Worm (Caenorhabditis elegans) whole organism, L1 larva: Measurements from ENCODE around the gene Y67H2A.10.

Experiments
- C04F5.9 ChIP-seq: sonication (generic microtip); optimal IDR thresholded peaks from 2 replicates; lab custom pipeline; 2016; ENCODE audit warnings: missing genetic modification characterization, missing compliant biosample characterization
- F16B12.6 ChIP-seq: fragments of 150-350 bp; optimal IDR thresholded peaks from 2 replicates; lab custom pipeline; 2014; ENCODE audit warnings: missing biosample characterization, missing genetic modification characterization
- alr-1 ChIP-seq: fragments of 200-800 bp; sonication (Bioruptor generic); optimal IDR thresholded peaks from 2 replicates; lab custom pipeline; 2018; ENCODE audit warnings: borderline replicate concordance, mild to moderate bottlenecking, missing genetic modification characterization, missing compliant biosample characterization
- aly-2 ChIP-seq: fragments of 150-350 bp; optimal IDR thresholded peaks from 2 replicates; lab custom pipeline; 2014; ENCODE audit warnings: missing biosample characterization, missing genetic modification characterization
- ama-1 ChIP-seq: fragments of 150-350 bp; optimal IDR thresholded peaks from 2 replicates; lab custom pipeline; 2014
- blmp-1 ChIP-seq: fragments of 150-350 bp; optimal IDR thresholded peaks from 2 replicates; lab custom pipeline; 2014; ENCODE audit warnings: missing biosample characterization, missing genetic modification characterization
- ceh-8 ChIP-seq: fragments of 200-800 bp; sonication (Bioruptor generic); optimal IDR thresholded peaks from 2 replicates; lab custom pipeline; 2018; ENCODE audit warnings: mild to moderate bottlenecking, missing genetic modification characterization, moderate library complexity, missing compliant biosample characterization
- ceh-88 ChIP-seq: fragments of 200-800 bp; sonication (Bioruptor generic); IDR thresholded peaks from 2 replicates; pipeline ENCODE4 v1.3.6; 2022; ENCODE audit warnings: missing genetic modification characterization, missing compliant biosample characterization
- ces-1 ChIP-seq: fragments of 150-350 bp; optimal IDR thresholded peaks from 2 replicates; lab custom pipeline; 2014; ENCODE audit warnings: missing biosample characterization, missing genetic modification reagents, missing genetic modification characterization
- dsc-1 ChIP-seq: sonication (generic microtip); optimal IDR thresholded peaks from 2 replicates; lab custom pipeline; 2016; ENCODE audit warnings: mild to moderate bottlenecking, missing genetic modification characterization, missing compliant biosample characterization
- efl-3 ChIP-seq: fragments of 200-800 bp; sonication (Bioruptor generic); optimal IDR thresholded peaks from 2 replicates; lab custom pipeline; 2018; ENCODE audit warnings: mild to moderate bottlenecking, missing genetic modification characterization, missing compliant biosample characterization
- egl-13 ChIP-seq: sonication (generic microtip); optimal IDR thresholded peaks from 2 replicates; lab custom pipeline; 2016; ENCODE audit warnings: missing genotype, missing genetic modification reagents, missing genetic modification characterization, missing compliant biosample characterization
- egl-27 ChIP-seq, 2 experiments: fragments of 150-350 bp in 1 of 2; sonication (generic microtip); optimal IDR thresholded peaks; 3 replicates each; lab custom pipeline; 2017 to 2018; ENCODE audit warnings: missing biosample characterization in 2 of 2, missing genetic modification characterization in 2 of 2, missing genetic modification reagents in 2 of 2
- elt-2 ChIP-seq: sonication (generic microtip); optimal IDR thresholded peaks from 2 replicates; lab custom pipeline; 2016; ENCODE audit warnings: missing genetic modification characterization, mild to moderate bottlenecking, inconsistent platforms, missing compliant biosample characterization, missing genetic modification reagents
- elt-3 ChIP-seq, 6 experiments: fragments of 150-350 bp in 1 of 6; sonication (generic microtip); optimal IDR thresholded peaks; 2 replicates each; lab custom pipeline; 2017 to 2018; ENCODE audit warnings: missing biosample characterization in 6 of 6, missing genetic modification characterization in 6 of 6, inconsistent platforms in 1 of 6
- ets-5 ChIP-seq: fragments of 200-800 bp; sonication (Bioruptor generic); IDR thresholded peaks from 2 replicates; pipeline ENCODE4 v1.3.6; 2022; ENCODE audit warnings: missing genetic modification characterization, missing compliant biosample characterization
- fkh-10 ChIP-seq: sonication (generic microtip); optimal IDR thresholded peaks from 2 replicates; lab custom pipeline; 2017; ENCODE audit warnings: missing biosample characterization, missing genetic modification reagents, missing genetic modification characterization
- fkh-4 ChIP-seq: sonication (generic microtip); optimal IDR thresholded peaks from 2 replicates; lab custom pipeline; 2016; ENCODE audit warnings: missing compliant biosample characterization, missing genetic modification characterization, borderline replicate concordance
- fos-1 ChIP-seq: fragments of 150-350 bp; optimal IDR thresholded peaks from 2 replicates; lab custom pipeline; 2014; ENCODE audit warnings: missing biosample characterization, missing genetic modification characterization
- grh-1 ChIP-seq: fragments of 200-800 bp; sonication (Bioruptor generic); IDR thresholded peaks from 2 replicates; pipeline ENCODE4 v1.3.6; 2022; ENCODE audit warnings: missing genetic modification reagents, missing genetic modification characterization, missing compliant biosample characterization
- hlh-17 ChIP-seq: fragments of 200-800 bp; sonication (Bioruptor generic); optimal IDR thresholded peaks from 2 replicates; lab custom pipeline; 2018; ENCODE audit warnings: missing genetic modification characterization, mild to moderate bottlenecking, missing compliant biosample characterization, moderate library complexity, borderline replicate concordance
- hlh-4 ChIP-seq: sonication (generic microtip); optimal IDR thresholded peaks from 2 replicates; lab custom pipeline; 2016; ENCODE audit warnings: mild to moderate bottlenecking, missing genetic modification characterization, missing compliant biosample characterization
- jun-1 ChIP-seq: fragments of 150-350 bp; optimal IDR thresholded peaks from 2 replicates; lab custom pipeline; 2014; ENCODE audit warnings: missing biosample characterization, missing genetic modification reagents, missing genetic modification characterization
- lin-13 ChIP-seq: fragments of 150-350 bp; optimal IDR thresholded peaks from 2 replicates; lab custom pipeline; 2014; ENCODE audit warnings: missing biosample characterization, missing genetic modification reagents, missing genetic modification characterization
- lin-15B ChIP-seq: fragments of 150-350 bp; sonication (generic microtip); optimal IDR thresholded peaks from 3 replicates; lab custom pipeline; 2014; ENCODE audit warnings: missing biosample characterization, missing genetic modification characterization
- lir-3 ChIP-seq: sonication (generic microtip); optimal IDR thresholded peaks from 2 replicates; lab custom pipeline; 2016; ENCODE audit warnings: mild to moderate bottlenecking, missing genetic modification characterization, moderate library complexity, missing compliant biosample characterization; ENCODE audit not compliant: poor library complexity
- mab-9 ChIP-seq: fragments of 200-800 bp; sonication (Bioruptor generic); IDR thresholded peaks from 2 replicates; pipeline ENCODE4 v1.3.6; 2022; ENCODE audit warnings: missing genetic modification reagents, missing genetic modification characterization, missing compliant biosample characterization
- mdl-1 ChIP-seq, 2 experiments: fragments of 150-350 bp; optimal IDR thresholded peaks; 2 replicates each; lab custom pipeline; 2014 to 2017; ENCODE audit warnings: missing biosample characterization in 2 of 2, missing genetic modification characterization in 2 of 2, inconsistent platforms in 1 of 2
- mef-2 ChIP-seq: fragments of 150-350 bp; optimal IDR thresholded peaks from 2 replicates; lab custom pipeline; 2014; ENCODE audit warnings: missing biosample characterization, missing genetic modification characterization
- mep-1 ChIP-seq: fragments of 150-350 bp; optimal IDR thresholded peaks from 2 replicates; lab custom pipeline; 2014; ENCODE audit warnings: missing biosample characterization, missing genetic modification characterization
- nhr-11 ChIP-seq: fragments of 150-350 bp; optimal IDR thresholded peaks from 2 replicates; lab custom pipeline; 2014; ENCODE audit warnings: missing biosample characterization, missing genetic modification characterization
- nhr-237 ChIP-seq: fragments of 150-350 bp; optimal IDR thresholded peaks from 2 replicates; lab custom pipeline; 2014; ENCODE audit warnings: missing biosample characterization, missing genetic modification characterization
- nhr-76 ChIP-seq: sonication (generic microtip); optimal IDR thresholded peaks from 2 replicates; lab custom pipeline; 2017; ENCODE audit warnings: missing biosample characterization, missing genetic modification characterization
- nhr-77 ChIP-seq: fragments of 150-350 bp; optimal IDR thresholded peaks from 2 replicates; lab custom pipeline; 2014; ENCODE audit warnings: missing biosample characterization, missing genetic modification characterization
- nhr-84 ChIP-seq: sonication (generic microtip); optimal IDR thresholded peaks from 2 replicates; lab custom pipeline; 2017; ENCODE audit warnings: missing biosample characterization, missing genetic modification characterization
- nhr-85 ChIP-seq: sonication (generic microtip); peaks from one replicate; lab custom pipeline; 2016; ENCODE audit warnings: missing genetic modification characterization, inconsistent platforms, missing compliant biosample characterization
- nhr-90 ChIP-seq: sonication (generic microtip); optimal IDR thresholded peaks from 2 replicates; lab custom pipeline; 2016; ENCODE audit warnings: mild to moderate bottlenecking, missing genetic modification characterization, missing compliant biosample characterization; ENCODE audit not compliant: poor library complexity
- pax-3 ChIP-seq: fragments of 200-800 bp; sonication (Bioruptor generic); optimal IDR thresholded peaks from 2 replicates; lab custom pipeline; 2018; ENCODE audit warnings: mild to moderate bottlenecking, missing genetic modification characterization, moderate library complexity, missing compliant biosample characterization
- pqm-1 ChIP-seq: sonication (generic microtip); optimal IDR thresholded peaks from 3 replicates; lab custom pipeline; 2017; ENCODE audit warnings: missing biosample characterization, missing genetic modification characterization
- rnt-1 ChIP-seq: sonication (generic microtip); optimal IDR thresholded peaks from 2 replicates; lab custom pipeline; 2016; ENCODE audit warnings: mild to moderate bottlenecking, missing genetic modification characterization, moderate library complexity, missing compliant biosample characterization
- skn-1 ChIP-seq: fragments of 150-350 bp; optimal IDR thresholded peaks from 2 replicates; lab custom pipeline; 2014; ENCODE audit warnings: missing biosample characterization, missing genetic modification characterization
- snu-23 ChIP-seq: sonication (generic microtip); optimal IDR thresholded peaks from 2 replicates; lab custom pipeline; 2016; ENCODE audit warnings: missing genetic modification characterization, missing compliant biosample characterization
- sox-4 ChIP-seq: sonication (generic microtip); optimal IDR thresholded peaks from 2 replicates; lab custom pipeline; 2016; ENCODE audit warnings: missing genetic modification characterization, missing compliant biosample characterization
- sptf-1 ChIP-seq: fragments of 150-350 bp; optimal IDR thresholded peaks from 2 replicates; lab custom pipeline; 2014; ENCODE audit warnings: missing biosample characterization, missing genetic modification characterization
- swsn-7 ChIP-seq: sonication (generic microtip); optimal IDR thresholded peaks from 2 replicates; lab custom pipeline; 2016; ENCODE audit warnings: missing genetic modification characterization, missing compliant biosample characterization
- tbx-2 ChIP-seq: sonication (generic microtip); optimal IDR thresholded peaks from 2 replicates; lab custom pipeline; 2016; ENCODE audit warnings: missing genetic modification characterization, missing compliant biosample characterization
- tlp-1 ChIP-seq: fragments of 150-350 bp; optimal IDR thresholded peaks from 2 replicates; lab custom pipeline; 2014; ENCODE audit warnings: missing biosample characterization, missing genetic modification characterization
- unc-130 ChIP-seq: fragments of 150-350 bp; optimal IDR thresholded peaks from 2 replicates; lab custom pipeline; 2017; ENCODE audit warnings: missing biosample characterization, missing genetic modification characterization, inconsistent platforms
- unc-62 ChIP-seq: fragments of 150-350 bp; optimal IDR thresholded peaks from 2 replicates; lab custom pipeline; 2014; ENCODE audit warnings: missing biosample characterization, missing genetic modification reagents, missing genetic modification characterization
- unc-98 ChIP-seq: fragments of 200-800 bp; sonication (Bioruptor generic); IDR thresholded peaks from 2 replicates; pipeline ENCODE4 v1.3.6; 2022; ENCODE audit warnings: missing genetic modification characterization, missing compliant biosample characterization
- vab-15 ChIP-seq: sonication (generic microtip); optimal IDR thresholded peaks from 2 replicates; lab custom pipeline; 2017; ENCODE audit warnings: missing genotype, mild to moderate bottlenecking, missing genetic modification characterization, missing compliant biosample characterization
- xbp-1 ChIP-seq: sonication (generic microtip); optimal IDR thresholded peaks from 2 replicates; lab custom pipeline; 2016; ENCODE audit warnings: missing genetic modification characterization, missing compliant biosample characterization
- zip-4 ChIP-seq: fragments of 200-800 bp; sonication (Bioruptor generic); optimal IDR thresholded peaks from 2 replicates; lab custom pipeline; 2018; ENCODE audit warnings: mild to moderate bottlenecking, missing genetic modification characterization, moderate library complexity, missing compliant biosample characterization
- ztf-4 ChIP-seq: fragments of 150-350 bp; optimal IDR thresholded peaks from 2 replicates; lab custom pipeline; 2014; ENCODE audit warnings: missing biosample characterization, missing genetic modification characterization

The Y67H2A.10 gene

DNA sequence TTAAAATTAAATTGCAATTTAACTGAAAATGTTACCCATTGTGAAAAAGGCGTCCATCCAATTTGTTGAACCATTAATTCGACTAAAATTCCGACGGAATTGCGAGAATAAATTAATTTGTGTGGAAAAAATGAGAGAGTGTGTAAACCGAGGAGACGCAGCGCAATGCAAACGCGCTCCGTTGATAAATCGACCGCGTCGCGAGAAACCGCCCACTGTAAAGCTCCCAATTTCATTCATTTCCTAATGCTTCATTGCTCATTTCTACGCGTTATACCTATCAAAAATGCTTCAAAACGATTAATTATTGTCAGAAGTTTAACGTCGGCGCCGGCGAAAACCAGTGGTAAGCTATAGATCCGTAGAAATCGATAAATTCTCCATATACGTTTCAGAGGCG is 8.4 kb upstream of the Y67H2A.10 start, which contains the start of the genes Y67H2A.2 and micu-1 (continued):
- peak in 1 of 6 experiments; percentile 50 for TF ChIP-seq elt-3 (tag; optimal IDR thresholded peaks at IDR 0.05; lab: Kevin White, UChicago)
- TF ChIP-seq zip-4 = peak; percentile 54
- TF ChIP-seq jun-1 (tag; lab: Kevin White, UChicago) = peak; percentile 64
- no peak for TF ChIP-seq ets-5 (GFP tag; lab: Robert Waterston, UW)
- TF ChIP-seq nhr-76 (tag; lab: Kevin White, UChicago) = no peak
- no peak for TF ChIP-seq unc-98 (GFP tag; lab: Robert Waterston, UW)
- peak; percentile 41 for TF ChIP-seq aly-2 (tag; lab: Kevin White, UChicago)
- peak; percentile 87 for TF ChIP-seq swsn-7 (tag; lab: Kevin White, UChicago)
- TF ChIP-seq unc-130 (tag; lab: Kevin White, UChicago) = peak; percentile 42
- peak; percentile 74 for TF ChIP-seq lin-13
- no peak for TF ChIP-seq egl-27 (tag; optimal IDR thresholded peaks at IDR 0.05; lab: Kevin White, UChicago)
- TF ChIP-seq fkh-10 (GFP tag; lab: Kevin White, UChicago) = peak; percentile 13
- peak; percentile 56 for TF ChIP-seq sox-4 (tag; lab: Kevin White, UChicago)
- peak; percentile 51 for TF ChIP-seq fos-1
- TF ChIP-seq nhr-237 (tag; lab: Kevin White, UChicago) = peak; percentile 28
- peak; percentile 78 for TF ChIP-seq nhr-85 (tag; lab: Kevin White, UChicago)
- TF ChIP-seq efl-3 (GFP tag; lab: Kevin White, UChicago) = no peak
- peak; percentile 60 for TF ChIP-seq egl-13 (tag; lab: Kevin White, UChicago)
- TF ChIP-seq pax-3 (tag; lab: Kevin White, UChicago) = peak; percentile 37
- TF ChIP-seq mef-2 (tag; lab: Kevin White, UChicago) = peak; percentile 8
- TF ChIP-seq grh-1 (GFP tag; lab: Robert Waterston, UW) = no peak
- TF ChIP-seq fkh-4 (tag; lab: Kevin White, UChicago) = no peak
- TF ChIP-seq pqm-1 = no peak
- TF ChIP-seq ces-1 = no peak
- TF ChIP-seq ztf-4 (tag; lab: Kevin White, UChicago) = no peak
- no peak for TF ChIP-seq tlp-1 (tag; lab: Kevin White, UChicago)
- TF ChIP-seq nhr-84 (tag; lab: Kevin White, UChicago) = no peak
- no peak for TF ChIP-seq nhr-11
- TF ChIP-seq sptf-1 (tag; lab: Kevin White, UChicago) = no peak
- TF ChIP-seq xbp-1 (tag; lab: Kevin White, UChicago) = peak; percentile 84
- TF ChIP-seq ceh-88 (GFP tag; lab: Robert Waterston, UW) = 0 out of 2 replicates have a peak, but pooled peaks have one; percentile 24
- peak in 1 of 2 experiments; percentile 68 for TF ChIP-seq mdl-1 (tag; optimal IDR thresholded peaks at IDR 0.05; lab: Kevin White, UChicago)
- no peak for TF ChIP-seq unc-62
- TF ChIP-seq lin-15B = peak; percentile 88
- peak; percentile 46 for TF ChIP-seq C04F5.9 (tag; lab: Kevin White, UChicago)
- TF ChIP-seq mab-9 (GFP tag; lab: Robert Waterston, UW) = peak; percentile 84
- TF ChIP-seq mep-1 (tag; lab: Kevin White, UChicago) = no peak
- TF ChIP-seq lir-3 (tag; lab: Kevin White, UChicago) = peak; percentile 50
- peak; percentile 62 for TF ChIP-seq skn-1 (tag; lab: Kevin White, UChicago)
- peak; percentile 74 for TF ChIP-seq ceh-8 (GFP tag; lab: Kevin White, UChicago)
- peak; percentile 51 for TF ChIP-seq F16B12.6 (tag; lab: Kevin White, UChicago)
- TF ChIP-seq vab-15 (tag; lab: Kevin White, UChicago) = peak; percentile 61
- peak; percentile 88 for TF ChIP-seq dsc-1 (tag; lab: Kevin White, UChicago)
- peak; percentile 87 for TF ChIP-seq snu-23 (GFP tag; lab: Kevin White, UChicago)
- TF ChIP-seq alr-1 (tag; lab: Kevin White, UChicago) = no peak
- peak; percentile 18 for TF ChIP-seq ama-1 (lab: Kevin White, UChicago)
- peak; percentile 63 for TF ChIP-seq nhr-77 (tag; lab: Kevin White, UChicago)
- TF ChIP-seq rnt-1 (tag; lab: Kevin White, UChicago) = peak; percentile 89
- TF ChIP-seq tbx-2 (tag; lab: Kevin White, UChicago) = peak; percentile 82
- no peak for TF ChIP-seq hlh-4 (tag; lab: Kevin White, UChicago)
- TF ChIP-seq elt-2 (tag; lab: Kevin White, UChicago) = peak; percentile 45
- peak; percentile 28 for TF ChIP-seq blmp-1
- TF ChIP-seq hlh-17 = no peak
- TF ChIP-seq nhr-90 (tag; lab: Kevin White, UChicago) = peak; percentile 72
